Worm (Caenorhabditis elegans) whole organism, mixed stage, embryonic: Measurements from ENCODE around the gene nhr-8.

ENCODE experiments used
- bed-3 ChIP-seq: fragments of 200-800 bp; sonication (Bioruptor generic); optimal IDR thresholded peaks from 3 replicates; lab custom pipeline; 2018; ENCODE audit warnings: mild to moderate bottlenecking, missing genetic modification characterization, moderate library complexity, missing compliant biosample characterization
- ces-1 ChIP-seq: fragments of 150-350 bp; optimal IDR thresholded peaks from 2 replicates; lab custom pipeline; 2014; ENCODE audit warnings: missing biosample characterization, missing genetic modification reagents, missing genetic modification characterization
- elt-3 ChIP-seq: fragments of 150-350 bp; optimal IDR thresholded peaks from 2 replicates; lab custom pipeline; 2014; ENCODE audit warnings: missing biosample characterization, missing genetic modification characterization
- mep-1 ChIP-seq: fragments of 150-350 bp; optimal IDR thresholded peaks from 2 replicates; lab custom pipeline; 2017; ENCODE audit warnings: missing biosample characterization, missing genetic modification reagents, missing genetic modification characterization, inconsistent platforms
- nhr-237 ChIP-seq: fragments of 150-350 bp; optimal IDR thresholded peaks from 2 replicates; lab custom pipeline; 2014; ENCODE audit warnings: missing biosample characterization, missing genetic modification characterization
- pha-4 ChIP-seq: fragments of 150-350 bp; optimal IDR thresholded peaks from 2 replicates; lab custom pipeline; 2018; ENCODE audit warnings: missing biosample characterization, missing genetic modification reagents, missing genetic modification characterization
- sptf-1 ChIP-seq: sonication (generic microtip); optimal IDR thresholded peaks from 2 replicates; lab custom pipeline; 2017; ENCODE audit warnings: mild to moderate bottlenecking, missing genetic modification characterization, moderate library complexity, missing compliant biosample characterization
- unc-62 ChIP-seq: fragments of 150-350 bp; optimal IDR thresholded peaks from 2 replicates; lab custom pipeline; 2014; ENCODE audit warnings: missing biosample characterization, missing genetic modification reagents, missing genetic modification characterization

ce11 chrIV:7726325-7726724 lies 15.5 kb downstream of the nhr-8 start, which contains the start of gene C50F7.5:
- no peak for TF ChIP-seq ces-1 (GFP tag; lab: Kevin White, UChicago)
- TF ChIP-seq unc-62: no peak
- no peak for TF ChIP-seq nhr-237 (tag; lab: Kevin White, UChicago)
- no peak for TF ChIP-seq bed-3 (GFP tag; lab: Kevin White, UChicago)
- no peak for TF ChIP-seq pha-4 (tag; lab: Kevin White, UChicago)
- TF ChIP-seq elt-3 (tag; lab: Kevin White, UChicago): no peak
- TF ChIP-seq sptf-1 (tag; lab: Kevin White, UChicago): no peak
- TF ChIP-seq mep-1 (tag; lab: Kevin White, UChicago): no peak
